Fruit fly (Drosophila melanogaster) whole organism, embryonic: ENCODE data around the gene Cnot4.
A peak's percentile ranks its signal among the peaks of the same experiment; 100 is the strongest.

Source experiments
- Aef1 ChIP-seq: fragments of 200-800 bp; sonication (Bioruptor generic); IDR thresholded peaks from 3 replicates; pipeline ENCODE4 v1.3.6; 2022; ENCODE audit warnings: missing biosample characterization, missing genetic modification characterization
- Atf-2 ChIP-seq: fragments of 200-800 bp; sonication (Bioruptor generic); optimal IDR thresholded peaks from 2 replicates; lab custom pipeline; 2016; ENCODE audit warnings: missing biosample characterization, missing genetic modification characterization
- CG10565 ChIP-seq: fragments of 200-800 bp; sonication (Bioruptor generic); optimal IDR thresholded peaks from 3 replicates; lab custom pipeline; 2016; ENCODE audit warnings: missing biosample characterization, mild to moderate bottlenecking, missing genetic modification characterization
- CG11560 ChIP-seq: fragments of 200-800 bp; sonication (Bioruptor generic); IDR thresholded peaks from 3 replicates; pipeline ENCODE4 v1.3.6; 2022; ENCODE audit warnings: missing biosample characterization, missing genetic modification characterization
- CG11695 ChIP-seq: fragments of 200-800 bp; sonication (Bioruptor generic); IDR thresholded peaks from 3 replicates; pipeline ENCODE4 v1.3.6; 2022; ENCODE audit warnings: missing biosample characterization, missing genetic modification characterization
- CG12391 ChIP-seq: fragments of 200-800 bp; sonication (Bioruptor generic); optimal IDR thresholded peaks from 3 replicates; lab custom pipeline; 2018; ENCODE audit warnings: missing biosample characterization, mild to moderate bottlenecking, missing genetic modification characterization, moderate library complexity
- CG12942 ChIP-seq: fragments of 200-800 bp; sonication (Bioruptor generic); optimal IDR thresholded peaks from 3 replicates; lab custom pipeline; 2016; ENCODE audit warnings: missing biosample characterization, missing genetic modification characterization
- CG13424 ChIP-seq: fragments of 200-800 bp; sonication (Bioruptor generic); optimal IDR thresholded peaks from 2 replicates; lab custom pipeline; 2019; ENCODE audit warnings: missing biosample characterization, mild to moderate bottlenecking, missing genetic modification characterization, moderate library complexity
- CG13775 ChIP-seq: fragments of 200-800 bp; sonication (Bioruptor generic); optimal IDR thresholded peaks from 3 replicates; lab custom pipeline; 2017; ENCODE audit warnings: missing biosample characterization, mild to moderate bottlenecking, missing genetic modification characterization
- CG14667 ChIP-seq: fragments of 200-800 bp; sonication (Bioruptor generic); IDR thresholded peaks from 2 replicates; pipeline ENCODE4 v1.3.6; 2022; ENCODE audit warnings: missing biosample characterization, missing genetic modification characterization
- CG15514 ChIP-seq: fragments of 200-800 bp; sonication (Bioruptor generic); optimal IDR thresholded peaks from 3 replicates; lab custom pipeline; 2017; ENCODE audit warnings: missing biosample characterization, missing genetic modification characterization, mild to moderate bottlenecking, moderate library complexity, missing genetic modification reagents
- CG17568 ChIP-seq: fragments of 200-800 bp; sonication (Bioruptor generic); optimal IDR thresholded peaks from 2 replicates; lab custom pipeline; 2018; ENCODE audit warnings: missing biosample characterization, mild to moderate bottlenecking, missing genetic modification characterization, moderate library complexity
- CG2129 ChIP-seq: fragments of 200-800 bp; sonication (Bioruptor generic); IDR thresholded peaks from 2 replicates; pipeline ENCODE4 v1.3.6; 2022; ENCODE audit warnings: missing biosample characterization, missing genetic modification characterization; ENCODE audit not compliant: partially characterized antibody
- CG2202 ChIP-seq: fragments of 200-800 bp; sonication (Bioruptor generic); optimal IDR thresholded peaks from 2 replicates; lab custom pipeline; 2018; ENCODE audit warnings: missing biosample characterization, mild to moderate bottlenecking, missing genetic modification characterization
- CG30403 ChIP-seq: fragments of 200-800 bp; sonication (Bioruptor generic); optimal IDR thresholded peaks from 3 replicates; lab custom pipeline; 2016; ENCODE audit warnings: missing biosample characterization, missing genetic modification characterization
- CG30431 ChIP-seq: fragments of 200-800 bp; sonication (Bioruptor generic); optimal IDR thresholded peaks from 2 replicates; lab custom pipeline; 2017; ENCODE audit warnings: missing biosample characterization, missing genetic modification characterization
- CG32767 ChIP-seq: fragments of 200-800 bp; sonication (Bioruptor generic); IDR thresholded peaks from 2 replicates; pipeline ENCODE4 v1.3.6; 2022; ENCODE audit warnings: missing biosample characterization, missing genetic modification characterization
- CG4854 ChIP-seq: fragments of 200-800 bp; sonication (Bioruptor generic); optimal IDR thresholded peaks from 2 replicates; lab custom pipeline; 2016; ENCODE audit warnings: missing biosample characterization, missing genetic modification characterization, inconsistent platforms
- CG6254 ChIP-seq: fragments of 200-800 bp; sonication (Bioruptor generic); optimal IDR thresholded peaks from 3 replicates; lab custom pipeline; 2017; ENCODE audit warnings: mild to moderate bottlenecking, missing biosample characterization, missing genetic modification reagents, missing genetic modification characterization
- CG6854 ChIP-seq: fragments of 200-800 bp; sonication (Bioruptor generic); optimal IDR thresholded peaks from 3 replicates; lab custom pipeline; 2017; ENCODE audit warnings: missing biosample characterization, mild to moderate bottlenecking, missing genetic modification characterization
- CG7271 ChIP-seq: fragments of 200-800 bp; sonication (Bioruptor generic); optimal IDR thresholded peaks from 2 replicates; lab custom pipeline; 2018; ENCODE audit warnings: missing biosample characterization, mild to moderate bottlenecking, missing genetic modification characterization, moderate library complexity
- CG7786 ChIP-seq: fragments of 200-800 bp; sonication (Bioruptor generic); optimal IDR thresholded peaks from 2 replicates; lab custom pipeline; 2016; ENCODE audit warnings: missing biosample characterization, missing genetic modification characterization
- CG7839 ChIP-seq: fragments of 200-800 bp; sonication (Bioruptor generic); optimal IDR thresholded peaks from 3 replicates; lab custom pipeline; 2018; ENCODE audit warnings: missing biosample characterization, mild to moderate bottlenecking, missing genetic modification characterization, moderate library complexity
- CG8388 ChIP-seq: fragments of 200-800 bp; sonication (Bioruptor generic); optimal IDR thresholded peaks from 2 replicates; lab custom pipeline; 2019; ENCODE audit warnings: missing biosample characterization, mild to moderate bottlenecking, missing genetic modification characterization, moderate library complexity
- CG8924 ChIP-seq: fragments of 200-800 bp; optimal IDR thresholded peaks from 3 replicates; lab custom pipeline; 2019; ENCODE audit warnings: missing biosample characterization, mild to moderate bottlenecking, missing genetic modification characterization, moderate library complexity
- CG9437 ChIP-seq: fragments of 200-800 bp; sonication (Bioruptor generic); optimal IDR thresholded peaks from 2 replicates; lab custom pipeline; 2018; ENCODE audit warnings: missing biosample characterization, mild to moderate bottlenecking, missing genetic modification characterization
- D19B ChIP-seq: fragments of 200-800 bp; sonication (Bioruptor generic); optimal IDR thresholded peaks from 2 replicates; lab custom pipeline; 2017; ENCODE audit warnings: missing biosample characterization, mild to moderate bottlenecking, missing genetic modification characterization
- Deaf1 ChIP-seq: fragments of 200-800 bp; optimal IDR thresholded peaks from 3 replicates; lab custom pipeline; 2019; ENCODE audit warnings: missing biosample characterization, mild to moderate bottlenecking, missing genetic modification characterization, moderate library complexity
- Dek ChIP-seq: fragments of 200-800 bp; sonication (Bioruptor generic); optimal IDR thresholded peaks from 3 replicates; lab custom pipeline; 2019; ENCODE audit warnings: missing biosample characterization, mild to moderate bottlenecking, missing genetic modification characterization, moderate library complexity
- Doc3 ChIP-seq: fragments of 200-800 bp; sonication (Bioruptor generic); IDR thresholded peaks from 3 replicates; pipeline ENCODE4 v1.3.6; 2022; ENCODE audit warnings: missing biosample characterization, missing genetic modification characterization; ENCODE audit not compliant: partially characterized antibody
- Hey ChIP-seq: fragments of 200-800 bp; sonication (Bioruptor generic); optimal IDR thresholded peaks from 3 replicates; lab custom pipeline; 2018; ENCODE audit warnings: missing biosample characterization, mild to moderate bottlenecking, missing genetic modification characterization
- Kr ChIP-seq: fragments of 200-800 bp; sonication (Bioruptor generic); optimal IDR thresholded peaks from 2 replicates; lab custom pipeline; 2017; ENCODE audit warnings: missing biosample characterization, mild to moderate bottlenecking, missing genetic modification characterization
- NK7.1 ChIP-seq: fragments of 200-800 bp; sonication (Bioruptor generic); optimal IDR thresholded peaks from 3 replicates; lab custom pipeline; 2016; ENCODE audit warnings: missing biosample characterization, missing genetic modification characterization
- Spps ChIP-seq: fragments of 200-800 bp; sonication (Bioruptor generic); optimal IDR thresholded peaks from 2 replicates; lab custom pipeline; 2018; ENCODE audit warnings: missing biosample characterization, mild to moderate bottlenecking, missing genetic modification characterization
- Tbp ChIP-seq: fragments of >200 bp; optimal IDR thresholded peaks from 2 replicates; lab custom pipeline; 2018; ENCODE audit warnings: missing biosample characterization, missing genetic modification characterization
- abd-A ChIP-seq: fragments of 200-800 bp; sonication (Bioruptor generic); optimal IDR thresholded peaks from 3 replicates; lab custom pipeline; 2019; ENCODE audit warnings: missing biosample characterization, mild to moderate bottlenecking, missing genetic modification characterization, moderate library complexity
- bcd ChIP-seq: fragments of 200-800 bp; sonication (Bioruptor generic); optimal IDR thresholded peaks from 2 replicates; lab custom pipeline; 2017; ENCODE audit warnings: missing biosample characterization, mild to moderate bottlenecking, missing genetic modification characterization
- bigmax ChIP-seq: fragments of 200-800 bp; sonication (Bioruptor generic); optimal IDR thresholded peaks from 2 replicates; lab custom pipeline; 2018; ENCODE audit warnings: missing biosample characterization, mild to moderate bottlenecking, missing genetic modification characterization
- da ChIP-seq: fragments of 200-800 bp; sonication (Bioruptor generic); optimal IDR thresholded peaks from 2 replicates; lab custom pipeline; 2016; ENCODE audit warnings: missing biosample characterization, missing genetic modification characterization
- dan ChIP-seq: fragments of 200-800 bp; sonication (Bioruptor generic); IDR thresholded peaks from 2 replicates; pipeline ENCODE4 v1.3.6; 2022; ENCODE audit warnings: missing biosample characterization, missing genetic modification characterization
- esg ChIP-seq: fragments of 200-800 bp; sonication (Bioruptor generic); conservative IDR thresholded peaks from 2 replicates; pipeline ENCODE4 v1.3.6; 2022; ENCODE audit warnings: missing biosample characterization, missing genetic modification characterization
- fru ChIP-seq: fragments of >200 bp; optimal IDR thresholded peaks from 2 replicates; lab custom pipeline; 2017
- hb ChIP-seq: fragments of 200-800 bp; sonication (Bioruptor generic); IDR thresholded peaks from 3 replicates; pipeline ENCODE4 v1.3.6; 2022; ENCODE audit warnings: missing biosample characterization, missing genetic modification characterization; ENCODE audit not compliant: partially characterized antibody
- hbn ChIP-seq: fragments of 200-800 bp; sonication (Bioruptor generic); IDR thresholded peaks from 2 replicates; pipeline ENCODE4 v1.3.6; 2022; ENCODE audit warnings: missing biosample characterization, missing genetic modification characterization; ENCODE audit not compliant: partially characterized antibody
- klu ChIP-seq: fragments of 200-800 bp; sonication (Bioruptor generic); IDR thresholded peaks from 2 replicates; pipeline ENCODE4 v1.3.6; 2022; ENCODE audit warnings: missing biosample characterization, missing genetic modification characterization
- lab ChIP-seq: fragments of 200-800 bp; sonication (Bioruptor generic); optimal IDR thresholded peaks from 3 replicates; lab custom pipeline; 2017; ENCODE audit warnings: missing biosample characterization, missing genetic modification characterization, mild to moderate bottlenecking, moderate library complexity, missing genetic modification reagents
- odd ChIP-seq: fragments of 200-800 bp; sonication (Bioruptor generic); optimal IDR thresholded peaks from 2 replicates; lab custom pipeline; 2017; ENCODE audit warnings: missing biosample characterization, mild to moderate bottlenecking, missing genetic modification characterization
- ranshi ChIP-seq: fragments of 200-800 bp; sonication (Bioruptor generic); IDR thresholded peaks from 2 replicates; pipeline ENCODE4 v1.3.6; 2022; ENCODE audit warnings: missing biosample characterization, missing genetic modification characterization
- salm ChIP-seq: fragments of 200-800 bp; sonication (Bioruptor generic); optimal IDR thresholded peaks from 2 replicates; lab custom pipeline; 2018; ENCODE audit warnings: missing biosample characterization, mild to moderate bottlenecking, missing genetic modification characterization
- sisA ChIP-seq: fragments of 200-800 bp; sonication (Bioruptor generic); IDR thresholded peaks from 2 replicates; pipeline ENCODE4 v1.3.6; 2022; ENCODE audit warnings: missing biosample characterization, missing genetic modification characterization
- sob ChIP-seq: fragments of 200-800 bp; sonication (Bioruptor generic); IDR thresholded peaks from 2 replicates; pipeline ENCODE4 v1.3.6; 2022; ENCODE audit warnings: missing biosample characterization, missing genetic modification characterization

Cnot4 gene

DNA sequence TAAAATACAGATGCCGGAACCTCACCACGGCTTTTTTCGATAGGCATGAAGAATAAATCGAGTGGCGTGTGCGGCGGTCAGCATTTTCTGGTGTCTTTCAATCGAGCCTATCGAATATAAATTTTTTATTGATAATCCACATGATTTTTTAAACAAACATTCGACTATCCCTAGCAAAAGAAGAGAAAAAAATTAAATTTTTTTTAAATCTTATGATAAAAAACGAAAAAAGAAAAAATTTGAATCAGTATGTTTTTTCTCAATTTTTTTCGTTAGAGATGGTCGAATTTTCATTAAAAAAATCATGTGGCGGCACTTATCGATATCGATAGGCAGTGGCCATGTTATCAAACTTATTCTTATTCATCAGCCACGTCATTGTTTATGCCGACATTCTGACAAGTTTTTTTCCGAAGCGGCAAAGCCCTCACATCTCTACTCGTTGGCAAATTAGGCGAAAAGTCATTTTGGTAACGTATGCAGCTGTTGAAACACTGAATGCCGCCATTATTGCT lies 30.1 kb downstream of the Cnot4 start, which contains the start of the genes SmB and KdelR (continued):
- TF ChIP-seq CG6854 (GFP tag; lab: Kevin White, UChicago) (no peak), CG30431 (GFP tag; lab: Kevin White, UChicago) (no peak), dan (GFP tag; lab: Robert Waterston, UW) (no peak), hbn (GFP tag; lab: Robert Waterston, UW) (peak; percentile 71), Deaf1 (no peak), CG13775 (GFP tag; lab: Kevin White, UChicago) (peak; percentile 36), CG7271 (tag; lab: Kevin White, UChicago) (peak; percentile 8), CG11560 (peak; percentile 98), esg (GFP tag; lab: Robert Waterston, UW) (no peak), salm (tag; lab: Kevin White, UChicago) (no peak), Spps (tag; lab: Kevin White, UChicago) (no peak), CG9437 (GFP tag; lab: Kevin White, UChicago) (no peak), CG11695 (GFP tag; lab: Robert Waterston, UW) (no peak), klu (no peak), CG7839 (tag; lab: Kevin White, UChicago) (no peak), hb (peak; percentile 90), CG8388 (peak; percentile 21), Atf-2 (GFP tag; lab: Kevin White, UChicago) (no peak), da (GFP tag; lab: Kevin White, UChicago) (no peak), abd-A (no peak), Dek (tag; lab: Kevin White, UChicago) (no peak), fru (no peak), Doc3 (GFP tag; lab: Robert Waterston, UW) (peak; percentile 57; the same call in 1 of the 3 replicates), CG7786 (GFP tag; lab: Kevin White, UChicago) (no peak), Tbp (GFP tag; lab: Kevin White, UChicago) (no peak), Hey (tag; lab: Kevin White, UChicago) (no peak), ranshi (GFP tag; lab: Robert Waterston, UW) (no peak), lab (GFP tag; lab: Kevin White, UChicago) (no peak), CG8924 (tag; lab: Kevin White, UChicago) (peak; percentile 69), CG32767 (GFP tag; lab: Robert Waterston, UW) (no peak), CG2202 (tag; lab: Kevin White, UChicago) (no peak), odd (GFP tag; lab: Kevin White, UChicago) (no peak), D19B (GFP tag; lab: Kevin White, UChicago) (no peak), CG4854 (GFP tag; lab: Kevin White, UChicago) (no peak), bigmax (GFP tag; lab: Kevin White, UChicago) (no peak), Kr (no peak), CG6254 (GFP tag; lab: Kevin White, UChicago) (no peak), sob (GFP tag; lab: Robert Waterston, UW) (no peak), CG30403 (peak; percentile 44), CG17568 (GFP tag; lab: Kevin White, UChicago) (no peak), CG10565 (no peak), bcd (GFP tag; lab: Kevin White, UChicago) (no peak), CG15514 (GFP tag; lab: Kevin White, UChicago) (peak; percentile 66), CG14667 (GFP tag; lab: Robert Waterston, UW) (no peak), CG12391 (tag; lab: Kevin White, UChicago) (peak; percentile 59), Aef1 (GFP tag; lab: Robert Waterston, UW) (no peak), sisA (no peak), CG12942 (GFP tag; lab: Kevin White, UChicago) (no peak), CG13424 (peak; percentile 7), NK7.1 (no peak), CG2129 (GFP tag; lab: Robert Waterston, UW) (peak; percentile 31; the same call in 1 of the 2 replicates)
